Worm (Caenorhabditis elegans) whole organism, young adult: ENCODE data around the gene prx-13.

Experiments used
- B0261.1 ChIP-seq: sonication (generic microtip); optimal IDR thresholded peaks from 2 replicates; lab custom pipeline; 2016; ENCODE audit warnings: mild to moderate bottlenecking, missing genetic modification characterization, moderate library complexity, missing compliant biosample characterization
- F33H1.4 ChIP-seq: fragments of 200-800 bp; sonication (Bioruptor generic); IDR thresholded peaks from 2 replicates; pipeline ENCODE4 v1.3.6; 2022; ENCODE audit warnings: missing genetic modification reagents, missing genetic modification characterization, missing compliant biosample characterization
- ama-1 ChIP-seq, 3 experiments: fragments of 150-350 bp in 1 of 3; sonication (generic microtip) in 2 of 3; optimal IDR thresholded peaks; 2 replicates each; lab custom pipeline; 2014 to 2018; ENCODE audit warnings: missing biosample characterization in 2 of 3, missing genetic modification characterization in 2 of 3, missing genetic modification reagents in 2 of 3
- efl-1 ChIP-seq: fragments of 150-350 bp; optimal IDR thresholded peaks from 2 replicates; lab custom pipeline; 2014; ENCODE audit warnings: missing biosample characterization, missing genetic modification reagents, missing genetic modification characterization
- lag-1 ChIP-seq: fragments of 200-800 bp; sonication (Bioruptor generic); IDR thresholded peaks from 2 replicates; pipeline ENCODE4 v1.3.6; 2022; ENCODE audit warnings: missing genetic modification reagents, missing genetic modification characterization, missing compliant biosample characterization
- madf-3 ChIP-seq: fragments of 200-800 bp; sonication (Bioruptor generic); IDR thresholded peaks from 2 replicates; pipeline ENCODE4 v1.3.6; 2022; ENCODE audit warnings: missing genetic modification reagents, missing genetic modification characterization, missing compliant biosample characterization
- pha-4 ChIP-seq: fragments of 150-350 bp; sonication (generic microtip); optimal IDR thresholded peaks from 2 replicates; lab custom pipeline; 2014; ENCODE audit warnings: missing biosample characterization, missing genetic modification reagents, missing genetic modification characterization
- snpc-1.1 ChIP-seq: sonication (generic microtip); optimal IDR thresholded peaks from 2 replicates; lab custom pipeline; 2017; ENCODE audit warnings: missing genetic modification characterization, mild to moderate bottlenecking, missing compliant biosample characterization, antibody characterized with exemption, moderate library complexity, missing genotype, missing genetic modification reagents; ENCODE audit not compliant: insufficient read depth
- unc-130 ChIP-seq: sonication (generic microtip); optimal IDR thresholded peaks from 2 replicates; lab custom pipeline; 2016; ENCODE audit warnings: missing genetic modification reagents, missing genetic modification characterization, missing compliant biosample characterization
- ztf-28 ChIP-seq: fragments of 200-800 bp; sonication (Bioruptor generic); IDR thresholded peaks from 2 replicates; pipeline ENCODE4 v1.3.6; 2022; ENCODE audit warnings: missing genetic modification reagents, missing genetic modification characterization, missing compliant biosample characterization

DNA sequence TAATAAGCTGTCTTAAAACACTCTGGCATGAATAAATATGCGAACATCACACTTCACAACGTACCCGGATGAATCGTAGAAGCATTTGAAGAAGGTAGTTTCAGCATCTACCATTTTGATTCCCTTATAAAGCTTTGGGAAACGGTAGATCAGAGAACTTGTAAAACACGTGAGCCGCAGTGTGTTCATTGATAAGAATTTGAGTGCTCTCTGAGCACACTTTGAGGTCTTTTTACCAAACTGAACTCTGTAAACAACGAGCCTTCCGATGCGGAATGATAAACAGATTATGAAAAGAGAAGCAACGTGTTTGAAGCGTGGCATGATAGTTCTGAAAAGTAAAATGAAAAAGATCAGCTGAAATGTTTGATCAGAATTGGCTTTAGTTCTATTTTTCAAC, 13.6 kb downstream of the prx-13 start, which contains the start of gene aqp-1:
- TF ChIP-seq ama-1 (optimal IDR thresholded peaks at IDR 0.05; lab: Kevin White, UChicago): no peak
- no peak for TF ChIP-seq ama-1 (GFP tag; optimal IDR thresholded peaks at IDR 0.05; lab: Kevin White, UChicago)
- no peak for TF ChIP-seq snpc-1.1 (tag; lab: Kevin White, UChicago)
- no peak for TF ChIP-seq efl-1 (GFP tag; lab: Kevin White, UChicago)
- no peak for TF ChIP-seq lag-1
- no peak for TF ChIP-seq unc-130 (GFP tag; lab: Kevin White, UChicago)
- no peak for TF ChIP-seq madf-3 (GFP tag; lab: Robert Waterston, UW)
- no peak for TF ChIP-seq ztf-28 (GFP tag; lab: Robert Waterston, UW)
- TF ChIP-seq F33H1.4: no peak
- TF ChIP-seq B0261.1 (tag; lab: Kevin White, UChicago): no peak
- TF ChIP-seq pha-4 (tag; lab: Kevin White, UChicago): no peak
